Worm (Caenorhabditis elegans): ENCODE data around the gene vps-53.
A peak's percentile ranks its signal among the peaks of the same experiment; 100 is the strongest.

The vps-53 gene

DNA sequence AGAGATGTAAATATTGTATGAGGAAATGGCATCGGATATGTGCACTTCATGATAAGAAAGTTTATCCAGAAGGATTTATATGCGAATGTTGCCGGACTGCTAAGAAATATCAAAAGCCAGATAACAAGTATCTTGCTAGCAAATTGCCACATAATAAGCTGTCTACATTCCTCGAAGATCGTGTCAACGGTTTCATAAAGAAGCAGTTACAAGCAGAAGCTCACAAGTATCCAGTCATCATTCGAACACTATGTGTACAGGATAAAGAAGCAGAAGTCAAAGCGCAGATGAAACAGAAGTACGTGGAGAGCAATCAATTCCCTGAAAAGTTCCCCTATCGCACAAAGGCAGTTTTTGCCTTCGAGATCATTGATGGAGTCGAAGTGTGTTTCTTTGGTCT is 13.3 kb upstream of the vps-53 start:
- TF ChIP-seq med-1 (GFP tag; optimal IDR thresholded peaks at IDR 0.05; ENCODE audit: insufficient read depth) (no peak), ztf-29 (GFP tag; IDR thresholded peaks at IDR 0.05) (no peak), tab-1 (GFP tag; IDR thresholded peaks at IDR 0.05) (no peak), ref-1 (GFP tag; conservative IDR thresholded peaks at IDR 0.05) (no peak)

DNA sequence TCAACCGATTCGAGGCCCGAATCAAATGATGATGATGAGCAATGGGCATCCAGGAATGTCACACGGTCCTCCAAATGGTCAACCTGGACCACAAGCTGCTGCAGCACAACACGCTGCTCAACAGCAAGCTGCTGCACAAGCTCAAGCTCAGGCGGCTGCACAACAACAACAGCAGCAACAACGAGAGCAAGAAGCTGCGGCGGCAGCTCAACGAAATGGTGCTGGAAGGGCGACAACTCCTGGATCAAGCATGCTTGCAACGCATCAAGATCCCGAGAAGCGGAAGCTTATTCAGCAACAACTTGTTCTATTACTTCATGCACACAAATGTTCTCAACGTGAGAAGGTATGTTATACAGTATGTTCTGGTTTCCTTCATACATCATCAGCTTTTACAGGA is 10.7 kb upstream of the vps-53 start:
- TF ChIP-seq ztf-29 (GFP tag; IDR thresholded peaks at IDR 0.05) = no peak
- 0 out of 2 replicates have a peak, but pooled peaks have one; percentile 50 for TF ChIP-seq flt-1 (GFP tag; IDR thresholded peaks at IDR 0.05)

DNA sequence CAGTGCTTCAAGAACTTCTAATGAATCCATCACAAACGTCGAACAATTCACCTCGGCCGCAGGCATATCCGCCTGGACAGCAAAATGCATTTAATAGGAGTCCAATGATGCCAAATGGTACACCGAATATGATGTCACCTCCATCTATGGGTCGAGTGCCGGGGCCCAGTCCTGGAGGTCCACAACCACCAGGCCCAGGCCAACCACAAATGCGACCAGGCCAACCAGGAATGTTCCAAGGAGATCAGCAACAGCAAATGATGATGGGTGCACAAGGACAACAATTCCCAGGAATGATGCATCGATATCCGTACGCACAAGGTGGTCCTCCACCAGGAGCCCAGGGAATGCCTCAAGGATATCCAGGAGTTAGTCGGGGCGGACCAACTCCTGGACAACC is 9.8 kb upstream of the vps-53 start:
- TF ChIP-seq flt-1 (GFP tag; IDR thresholded peaks at IDR 0.05) = 0 out of 2 replicates have a peak, but pooled peaks have one; percentile 59
- no peak for TF ChIP-seq ref-1 (GFP tag; conservative IDR thresholded peaks at IDR 0.05)

DNA sequence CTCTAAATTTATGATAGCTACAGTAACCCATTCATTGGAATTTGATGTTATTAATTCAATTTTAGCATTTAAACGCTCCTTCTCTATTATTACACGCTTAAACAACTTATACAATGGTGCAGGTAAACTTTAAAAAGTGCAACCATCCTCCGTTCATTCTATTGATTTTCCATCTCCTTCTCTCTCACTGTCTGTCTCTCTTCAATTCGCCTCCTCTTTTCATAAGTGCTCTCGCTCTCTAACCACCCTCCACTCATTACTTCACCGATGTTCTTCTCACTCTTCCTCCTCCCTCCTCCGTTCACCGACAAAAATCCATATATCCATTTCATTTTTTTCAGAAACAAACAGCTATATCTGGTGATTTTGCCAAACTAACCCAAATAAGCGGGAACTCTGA is 8.9 kb upstream of the vps-53 start, which contains the start of gene cbp-1:
cbp-1 (plus strand) TSS at position 335 of the 400 bp plus-strand sequence.
- TF ChIP-seq tab-1 (GFP tag; IDR thresholded peaks at IDR 0.05) (no peak), ztf-23 (GFP tag; IDR thresholded peaks at IDR 0.05) (peak; percentile 16; the same call in 1 of the 2 replicates), ztf-29 (GFP tag; IDR thresholded peaks at IDR 0.05) (no peak), T22C8.4 (GFP tag; IDR thresholded peaks at IDR 0.05) (peak; percentile 88), flt-1 (GFP tag; IDR thresholded peaks at IDR 0.05) (no peak)

DNA sequence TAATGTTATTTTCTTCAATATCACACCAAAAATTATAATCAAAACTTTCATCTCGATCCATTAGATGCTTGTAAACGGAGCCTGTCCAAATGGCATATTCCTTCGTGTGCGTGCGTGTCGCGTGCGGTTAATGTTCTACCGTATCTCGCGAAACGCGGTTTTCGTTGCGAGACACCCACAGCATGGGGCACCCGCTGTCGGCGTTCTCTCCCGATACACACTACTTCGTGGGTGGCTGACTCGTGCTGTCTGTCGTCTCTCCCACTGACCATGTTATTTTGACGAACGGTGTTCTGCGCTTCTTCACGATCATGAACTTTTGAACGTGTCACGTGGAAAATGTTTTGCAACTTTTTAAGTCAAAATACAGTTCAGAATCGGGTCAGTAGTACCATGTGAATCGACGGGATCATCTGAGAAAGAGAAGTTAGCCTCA is 8.2 kb upstream of the vps-53 start:
- TF ChIP-seq flt-1 (GFP tag; IDR thresholded peaks at IDR 0.05) = peak; percentile 96
- TF ChIP-seq ztf-29 (GFP tag; IDR thresholded peaks at IDR 0.05) = peak; percentile 64
- TF ChIP-seq cog-1 (tag; optimal IDR thresholded peaks at IDR 0.05) = peak; percentile 97
- TF ChIP-seq ref-1 (GFP tag; conservative IDR thresholded peaks at IDR 0.05) = peak; percentile 60; the same call in 1 of the 2 replicates
- TF ChIP-seq med-1 (GFP tag; optimal IDR thresholded peaks at IDR 0.05; ENCODE audit: insufficient read depth) = no peak
- TF ChIP-seq T22C8.4 (GFP tag; IDR thresholded peaks at IDR 0.05) = peak; percentile 28
- peak; percentile 77 for TF ChIP-seq tab-1 (GFP tag; IDR thresholded peaks at IDR 0.05)
- peak; percentile 56; the same call in 1 of the 2 replicates for TF ChIP-seq klf-2 (GFP tag; conservative IDR thresholded peaks at IDR 0.05)
- TF ChIP-seq ztf-23 (GFP tag; IDR thresholded peaks at IDR 0.05) = peak; percentile 83

DNA sequence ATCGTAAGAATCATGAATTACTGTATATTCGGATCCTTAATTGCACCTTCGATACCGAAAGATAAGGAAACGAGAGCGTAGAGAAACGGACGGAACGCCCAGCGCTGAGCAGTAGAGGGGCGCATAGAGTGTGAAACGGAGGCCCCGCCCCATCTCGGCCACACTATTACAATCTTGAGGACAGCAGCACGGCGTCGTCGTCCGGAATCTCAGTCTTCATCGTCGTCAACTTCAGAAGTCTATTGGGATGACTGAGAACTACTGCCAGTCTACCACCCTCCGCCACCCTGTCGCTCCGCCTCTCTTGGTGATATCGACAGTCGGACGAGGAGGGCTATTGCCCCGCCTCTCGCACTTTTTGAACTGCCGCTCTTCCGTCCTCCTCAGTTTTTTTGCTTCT is 7.4 kb upstream of the vps-53 start:
- TF ChIP-seq tab-1 (GFP tag; IDR thresholded peaks at IDR 0.05) = 0 out of 2 replicates have a peak, but pooled peaks have one; percentile 59
- TF ChIP-seq ztf-23 (GFP tag; IDR thresholded peaks at IDR 0.05) = no peak
- TF ChIP-seq ref-1 (GFP tag; conservative IDR thresholded peaks at IDR 0.05) = no peak

DNA sequence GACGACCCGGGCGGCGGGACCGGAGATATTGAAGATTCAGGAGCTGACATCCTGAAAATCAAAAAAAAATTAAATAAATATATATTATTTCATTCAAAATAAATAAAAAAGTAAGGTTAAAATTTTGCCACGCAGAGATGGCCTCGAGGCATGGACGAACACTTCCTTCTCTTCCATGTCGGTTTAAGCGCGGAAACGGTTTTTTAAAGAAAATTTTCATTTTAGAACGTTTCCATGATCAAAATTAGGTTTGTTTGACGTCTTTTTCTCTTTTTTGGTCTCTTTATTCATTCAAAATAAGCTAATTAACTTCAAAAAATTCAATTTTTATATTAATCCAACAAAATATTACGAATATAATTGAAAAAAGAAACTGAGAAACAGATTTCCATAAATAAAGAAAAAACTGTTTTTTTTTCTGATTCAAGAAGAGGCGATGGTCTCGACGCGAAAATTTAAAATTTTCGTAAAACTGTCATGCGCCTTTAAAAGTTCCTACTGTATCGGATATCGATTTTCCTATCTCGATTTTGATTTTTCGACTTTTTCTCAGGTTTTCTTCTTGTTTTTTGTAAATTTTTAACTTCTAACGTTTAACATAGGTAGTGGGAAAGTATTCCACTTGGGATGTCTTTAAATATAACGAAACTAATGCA is 4.9 kb upstream of the vps-53 start, which contains the start of gene gcc-2:
gcc-2 (minus strand) TSS at position 51 of the 656 bp plus-strand sequence.
- TF ChIP-seq med-1 (GFP tag; optimal IDR thresholded peaks at IDR 0.05; ENCODE audit: insufficient read depth) = no peak
- TF ChIP-seq cog-1 (tag; optimal IDR thresholded peaks at IDR 0.05) = no peak
- TF ChIP-seq ztf-29 (GFP tag; IDR thresholded peaks at IDR 0.05) = no peak
- TF ChIP-seq klf-2 (GFP tag; conservative IDR thresholded peaks at IDR 0.05) = no peak
- no peak for TF ChIP-seq flt-1 (GFP tag; IDR thresholded peaks at IDR 0.05)
- no peak for TF ChIP-seq ref-1 (GFP tag; conservative IDR thresholded peaks at IDR 0.05)
- no peak for TF ChIP-seq ztf-23 (GFP tag; IDR thresholded peaks at IDR 0.05)
- TF ChIP-seq tab-1 (GFP tag; IDR thresholded peaks at IDR 0.05) = no peak
- TF ChIP-seq T22C8.4 (GFP tag; IDR thresholded peaks at IDR 0.05) = no peak

DNA sequence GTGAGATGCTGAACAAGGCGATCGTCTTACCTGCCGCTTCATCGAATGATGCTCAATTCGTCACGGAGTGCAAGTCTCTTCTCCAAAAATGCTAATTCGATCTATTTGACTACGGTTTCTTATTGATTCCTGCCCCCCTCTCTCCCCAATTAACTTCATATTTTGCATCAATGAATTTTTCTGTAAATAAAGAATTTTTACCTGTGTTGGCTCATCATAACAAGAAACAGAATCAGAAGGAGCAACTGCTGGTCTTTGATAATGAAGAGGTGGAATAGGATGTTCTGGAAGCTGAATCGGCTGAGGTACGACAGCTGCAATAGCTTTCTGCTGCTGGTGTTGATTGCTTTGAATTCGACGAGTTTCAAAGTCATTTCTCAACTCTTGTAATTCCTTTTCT is 2.9 kb upstream of the vps-53 start:
- no peak for TF ChIP-seq ztf-29 (GFP tag; IDR thresholded peaks at IDR 0.05)
- no peak for TF ChIP-seq ztf-23 (GFP tag; IDR thresholded peaks at IDR 0.05)
- no peak for TF ChIP-seq cog-1 (tag; optimal IDR thresholded peaks at IDR 0.05)
- TF ChIP-seq ref-1 (GFP tag; conservative IDR thresholded peaks at IDR 0.05) = no peak
- no peak for TF ChIP-seq T22C8.4 (GFP tag; IDR thresholded peaks at IDR 0.05)
- TF ChIP-seq med-1 (GFP tag; optimal IDR thresholded peaks at IDR 0.05; ENCODE audit: insufficient read depth) = no peak
- no peak for TF ChIP-seq klf-2 (GFP tag; conservative IDR thresholded peaks at IDR 0.05)
- TF ChIP-seq flt-1 (GFP tag; IDR thresholded peaks at IDR 0.05) = no peak
- TF ChIP-seq tab-1 (GFP tag; IDR thresholded peaks at IDR 0.05) = no peak

DNA sequence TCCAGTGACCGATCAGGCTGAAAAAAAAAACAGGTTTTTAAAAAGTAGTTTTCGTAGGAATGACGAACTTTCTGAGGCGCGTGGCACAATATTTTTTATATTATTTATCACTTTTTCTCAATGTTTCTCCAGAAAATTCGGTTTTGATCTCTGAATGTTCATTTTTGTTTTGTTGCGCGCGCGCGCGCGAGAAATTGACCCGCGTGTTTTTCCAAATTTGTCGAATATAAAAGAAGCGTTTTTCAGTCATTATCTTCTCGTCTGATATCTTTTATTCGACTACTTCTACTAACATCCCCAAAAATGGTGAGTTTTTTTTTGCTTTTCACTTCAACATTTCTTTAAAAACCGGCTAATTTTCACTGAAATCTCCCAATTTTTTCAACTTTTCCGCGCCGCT is 1.5 kb upstream of the vps-53 start, which contains the start of gene rmd-1:
rmd-1 (plus strand) TSS at position 247 of the 400 bp plus-strand sequence.
- no peak for TF ChIP-seq T22C8.4 (GFP tag; IDR thresholded peaks at IDR 0.05)
- TF ChIP-seq ref-1 (GFP tag; conservative IDR thresholded peaks at IDR 0.05) = no peak
- TF ChIP-seq klf-2 (GFP tag; conservative IDR thresholded peaks at IDR 0.05) = no peak
- TF ChIP-seq ztf-23 (GFP tag; IDR thresholded peaks at IDR 0.05) = no peak
- TF ChIP-seq cog-1 (tag; optimal IDR thresholded peaks at IDR 0.05) = no peak
- no peak for TF ChIP-seq ztf-29 (GFP tag; IDR thresholded peaks at IDR 0.05)
- TF ChIP-seq med-1 (GFP tag; optimal IDR thresholded peaks at IDR 0.05; ENCODE audit: insufficient read depth) = no peak
- no peak for TF ChIP-seq tab-1 (GFP tag; IDR thresholded peaks at IDR 0.05)
- no peak for TF ChIP-seq flt-1 (GFP tag; IDR thresholded peaks at IDR 0.05)

DNA sequence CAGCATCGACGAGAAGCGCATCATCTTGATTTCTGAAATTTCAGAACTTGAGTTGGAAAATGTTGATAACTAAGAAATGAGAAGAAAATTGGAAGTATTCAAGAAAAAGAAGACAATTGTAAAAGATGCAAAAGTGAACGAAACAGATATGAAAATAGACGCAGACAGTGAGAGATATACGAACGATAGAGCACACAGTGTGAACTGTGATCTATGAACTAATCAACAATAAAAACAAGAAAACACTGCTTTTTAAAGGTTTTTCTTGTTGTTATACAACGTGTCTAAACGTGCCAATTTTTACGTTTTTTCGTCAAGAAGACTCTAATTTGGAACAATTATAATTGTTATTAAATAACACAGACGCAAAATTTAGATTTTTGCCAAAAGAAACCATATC is 4.5 kb downstream of the vps-53 start, which contains the start of gene ech-6:
ech-6 (minus strand) TSS at position 32 of the 400 bp plus-strand sequence.
- TF ChIP-seq tab-1 (GFP tag; IDR thresholded peaks at IDR 0.05) (no peak), T22C8.4 (GFP tag; IDR thresholded peaks at IDR 0.05) (no peak), cog-1 (tag; optimal IDR thresholded peaks at IDR 0.05) (no peak), klf-2 (GFP tag; conservative IDR thresholded peaks at IDR 0.05) (no peak), med-1 (GFP tag; optimal IDR thresholded peaks at IDR 0.05; ENCODE audit: insufficient read depth) (no peak), flt-1 (GFP tag; IDR thresholded peaks at IDR 0.05) (no peak)

Data from whole organism, midembryonic.